Worm (Caenorhabditis elegans): ENCODE measurements around the gene Y73F8A.23.

Gene Y73F8A.23

DNA sequence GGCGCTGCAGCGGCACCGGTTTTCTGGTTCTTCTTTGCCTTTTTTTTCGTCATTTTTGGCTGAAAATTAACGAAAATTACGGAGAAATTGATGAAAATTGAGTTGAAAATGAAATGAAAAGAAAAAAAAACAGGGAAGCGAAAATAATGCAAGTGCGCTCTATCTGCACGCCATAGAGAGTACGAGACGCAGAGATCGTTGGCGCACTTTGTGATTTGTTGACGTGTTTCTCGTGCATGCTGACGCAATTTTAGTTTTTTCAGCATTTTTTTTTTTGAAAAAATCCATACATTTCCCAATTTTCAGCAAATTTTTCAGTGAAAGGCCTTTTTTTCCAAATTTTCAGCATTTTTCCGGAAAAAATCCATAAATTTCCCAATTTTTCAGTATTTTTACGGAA is 27.0 kb upstream of the Y73F8A.23 start, which contains the start of gene ntl-11 (continued):
- TF ChIP-seq F57A8.1 (GFP tag; optimal IDR thresholded peaks at IDR 0.05) (no peak), B0019.2 (GFP tag; conservative IDR thresholded peaks at IDR 0.05) (peak; percentile 72), F55B11.4 (tag; optimal IDR thresholded peaks at IDR 0.05; ENCODE audit: borderline replicate concordance, insufficient read depth) (no peak), atf-7 (tag; optimal IDR thresholded peaks at IDR 0.05) (peak; percentile 77), die-1 (tag; optimal IDR thresholded peaks at IDR 0.05) (no peak), tbp1 (GFP tag; optimal IDR thresholded peaks at IDR 0.05) (peak; percentile 79), nfyb-1 (GFP tag; IDR thresholded peaks at IDR 0.05) (peak; percentile 97), lir-1 (GFP tag; conservative IDR thresholded peaks at IDR 0.05) (no peak; the same call in 1 of the 2 replicates), nfya-2 (GFP tag; IDR thresholded peaks at IDR 0.05) (peak; percentile 84; the same call in 1 of the 2 replicates), egl-18 (GFP tag; IDR thresholded peaks at IDR 0.05) (peak; percentile 74; the same call in 1 of the 2 replicates)

DNA sequence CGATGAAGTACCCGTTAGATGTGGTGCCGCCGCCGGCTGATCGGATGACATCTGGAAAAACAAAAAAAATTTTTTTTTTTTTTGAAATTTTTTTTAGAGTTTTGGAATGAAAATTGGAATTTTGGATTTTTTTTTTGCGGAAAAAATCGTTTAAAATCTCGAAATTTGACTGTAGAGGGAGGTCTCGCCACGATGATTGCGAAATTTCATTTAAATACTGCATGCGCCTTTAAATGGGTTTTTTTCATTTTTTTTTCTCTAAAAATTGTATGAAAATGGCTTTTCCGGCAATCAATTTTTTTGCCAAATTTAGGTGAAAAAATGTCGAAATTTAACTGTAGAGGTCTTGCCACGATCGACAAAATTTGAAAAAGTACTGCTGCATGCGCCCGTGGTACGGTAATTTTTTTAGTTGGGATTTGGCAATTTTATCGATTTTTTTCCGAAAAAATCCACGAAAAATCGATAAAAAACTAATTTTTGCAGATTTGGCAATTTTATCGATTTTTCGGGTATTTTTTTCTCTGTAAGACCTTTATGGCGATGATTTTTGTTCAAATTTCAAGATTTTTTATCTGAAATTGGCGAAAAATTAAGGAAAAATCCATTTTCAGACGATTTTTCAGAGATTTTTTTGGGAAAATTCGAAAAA is 8.9 kb upstream of the Y73F8A.23 start, which contains the start of gene gtf-2H4:
Gene gtf-2H4 (minus strand): TSS at position 51 of the 652 bp plus-strand sequence.
- TF ChIP-seq lsl-1 (GFP tag; optimal IDR thresholded peaks at IDR 0.05) (no peak), cebp-1 (GFP tag; IDR thresholded peaks at IDR 0.05) (no peak), cebp-1 (tag; optimal IDR thresholded peaks at IDR 0.05) (peak; percentile 38)

DNA sequence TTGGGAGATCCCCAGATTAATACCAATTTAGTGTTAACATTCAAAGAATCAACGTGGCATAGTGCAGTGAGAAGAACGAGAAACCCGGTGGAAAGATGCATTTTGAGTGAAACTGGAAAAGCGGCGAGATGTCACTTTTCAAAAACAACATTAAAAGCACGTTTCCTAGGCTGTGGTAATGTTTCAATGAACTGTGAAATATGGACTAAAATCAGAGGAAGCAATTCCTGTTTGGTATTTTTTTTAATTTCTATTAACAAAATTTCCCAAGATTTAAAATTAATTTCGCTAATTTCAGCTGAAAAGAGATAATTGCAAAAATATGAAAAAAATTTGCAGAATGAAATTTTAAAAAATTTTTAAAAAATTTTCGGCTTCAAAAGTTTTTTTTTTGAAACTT is 3.1 kb downstream of the Y73F8A.23 start, which contains the start of gene Y73F8A.22:
Gene Y73F8A.22 (minus strand): TSS at position 101 of the 400 bp plus-strand sequence.
- TF ChIP-seq hrde-1 (tag; optimal IDR thresholded peaks at IDR 0.05; ENCODE audit: borderline replicate concordance), result no peak
- TF ChIP-seq repo-1 (tag; optimal IDR thresholded peaks at IDR 0.05), result no peak

DNA sequence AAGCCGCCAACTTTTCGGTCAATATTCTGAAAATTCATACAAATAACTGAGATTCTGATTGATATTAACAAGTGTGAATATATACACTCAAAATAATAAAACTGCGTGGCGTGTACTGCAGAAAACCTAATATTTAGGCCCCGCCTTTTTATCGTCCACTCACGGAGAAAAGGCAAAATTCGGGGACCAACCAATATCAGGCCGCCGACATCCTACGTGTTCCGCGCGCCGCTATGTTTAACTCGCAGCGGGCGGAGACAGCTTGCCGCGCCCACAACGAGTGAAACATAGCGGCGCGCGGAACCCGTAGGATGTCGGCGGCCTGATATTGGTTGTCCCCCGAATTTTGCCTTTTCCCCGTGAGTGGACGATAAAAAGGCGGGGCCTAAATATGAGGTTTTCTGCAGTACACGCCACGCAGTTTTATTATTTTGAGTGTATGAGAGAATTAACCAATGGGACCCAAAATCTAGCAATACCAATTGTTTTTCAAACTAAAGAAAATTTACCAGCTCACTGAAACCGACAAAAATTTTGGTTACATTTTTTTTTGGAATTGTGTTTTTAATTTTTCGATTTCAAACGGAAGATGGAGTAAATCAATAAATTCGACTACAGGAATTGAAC is 8.9 kb downstream of the Y73F8A.23 start:
- TF ChIP-seq attf-6 (GFP tag; IDR thresholded peaks at IDR 0.05) (peak; percentile 67), snpc-4 (GFP tag; optimal IDR thresholded peaks at IDR 0.05) (peak; percentile 48), snpc-4 (tag; optimal IDR thresholded peaks at IDR 0.05) (peak; percentile 30 to 94 (median 53))

DNA sequence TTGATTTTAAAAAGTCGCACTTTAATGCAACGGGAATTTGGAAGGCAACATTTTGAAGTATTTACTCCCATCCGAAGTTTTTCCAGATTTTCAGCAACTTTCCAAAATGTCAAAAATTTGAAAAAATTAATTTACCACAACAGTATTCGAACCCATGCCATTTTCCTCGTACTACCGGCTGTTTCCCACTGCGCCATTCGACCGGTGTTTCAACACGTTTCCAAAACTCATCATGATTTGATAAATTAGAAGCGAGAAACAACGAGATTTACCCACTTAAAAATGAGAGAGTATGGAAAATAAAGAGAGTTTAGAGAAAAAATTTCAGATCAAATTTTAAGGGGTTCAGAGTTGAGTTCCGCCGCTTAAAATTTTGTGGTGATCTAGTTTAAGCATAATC is 10.6 kb downstream of the Y73F8A.23 start:
- TF ChIP-seq cebp-1 (GFP tag; IDR thresholded peaks at IDR 0.05) (no peak), cebp-1 (tag; optimal IDR thresholded peaks at IDR 0.05) (no peak), rpc-1 (optimal IDR thresholded peaks at IDR 0.05) (peak; percentile 65), rpc-1 (tag; optimal IDR thresholded peaks at IDR 0.05) (peak; percentile 83), die-1 (tag; optimal IDR thresholded peaks at IDR 0.05) (peak; percentile 13), attf-6 (GFP tag; IDR thresholded peaks at IDR 0.05) (peak; percentile 96), snpc-4 (GFP tag; optimal IDR thresholded peaks at IDR 0.05) (peak; percentile 89), snpc-4 (tag; optimal IDR thresholded peaks at IDR 0.05) (peak in 3 of 4 experiments; percentile 93 to 97 (median 96)), Y67H2A.10 (GFP tag; conservative IDR thresholded peaks at IDR 0.05) (no peak), snpc-1.3 (tag; optimal IDR thresholded peaks at IDR 0.05; ENCODE audit: insufficient read depth) (peak; percentile 75), tbp1 (GFP tag; optimal IDR thresholded peaks at IDR 0.05) (peak; percentile 89), F23B12.7 (tag; optimal IDR thresholded peaks at IDR 0.05; ENCODE audit: insufficient read depth) (peak; percentile 19), B0261.1 (tag; optimal IDR thresholded peaks at IDR 0.05) (peak; percentile 68), him-1 (tag; optimal IDR thresholded peaks at IDR 0.05) (peak; percentile 43), nfya-2 (GFP tag; IDR thresholded peaks at IDR 0.05) (no peak), snpc-1.1 (tag; optimal IDR thresholded peaks at IDR 0.05; ENCODE audit: insufficient read depth) (peak; percentile 46)

DNA sequence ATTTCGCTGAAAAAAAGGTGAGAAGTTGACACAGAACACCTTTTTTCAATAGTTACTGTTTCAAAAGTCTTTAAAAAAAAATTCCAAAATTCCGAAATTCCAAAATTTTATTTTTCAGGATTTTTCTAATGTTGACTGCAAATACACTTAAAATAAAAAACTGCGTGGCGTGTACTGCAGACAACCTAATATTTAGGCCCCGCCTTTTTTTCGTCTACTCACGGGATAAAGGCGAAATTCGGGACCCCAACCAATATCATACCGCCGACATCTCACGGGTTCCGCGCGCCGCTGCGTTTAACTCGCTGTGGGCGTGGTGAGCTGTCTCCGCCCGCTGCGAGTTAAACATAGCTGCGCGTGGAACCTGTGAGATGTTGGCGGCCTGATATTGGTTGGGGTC is 41.8 kb downstream of the Y73F8A.23 start:
- TF ChIP-seq Y56A3A.18 (GFP tag; IDR thresholded peaks at IDR 0.05), result no peak
- 0 out of 2 replicates have a peak, but pooled peaks have one; percentile 21 for TF ChIP-seq hsf-1 (GFP tag; IDR thresholded peaks at IDR 0.05)
- no peak for TF ChIP-seq snpc-4 (GFP tag; optimal IDR thresholded peaks at IDR 0.05)
- peak in 2 of 4 experiments; percentile 4 to 84 for TF ChIP-seq snpc-4 (tag; optimal IDR thresholded peaks at IDR 0.05)
- TF ChIP-seq madf-3 (GFP tag; IDR thresholded peaks at IDR 0.05), result 0 out of 2 replicates have a peak, but pooled peaks have one; percentile 34
- peak; percentile 75; the same call in 1 of the 2 replicates for TF ChIP-seq attf-6 (GFP tag; IDR thresholded peaks at IDR 0.05)
- TF ChIP-seq B0035.1 (tag; optimal IDR thresholded peaks at IDR 0.05), result no peak

All from whole organism, young adult.